Fruit fly (Drosophila melanogaster) whole organism, wandering third instar larva: ENCODE measurements around the gene AttD.

ENCODE experiments used
- CG9705 ChIP-seq: fragments of 200-800 bp; sonication (Bioruptor generic); optimal IDR thresholded peaks from 2 replicates; lab custom pipeline; 2018; ENCODE audit warnings: missing biosample characterization, mild to moderate bottlenecking, missing genetic modification characterization
- br ChIP-seq: fragments of 200-800 bp; sonication (Bioruptor generic); optimal IDR thresholded peaks from 2 replicates; lab custom pipeline; 2016; ENCODE audit warnings: missing biosample characterization, missing genetic modification characterization
- foxo ChIP-seq, 2 experiments: fragments of 200-800 bp; sonication (Bioruptor generic); optimal IDR thresholded peaks; 2 replicates in 1 of 2; 3 replicates in 1 of 2; lab custom pipeline; 2016 to 2017; ENCODE audit warnings: missing biosample characterization in 2 of 2, missing genetic modification characterization in 2 of 2
- psq ChIP-seq: fragments of 200-800 bp; sonication (Bioruptor generic); optimal IDR thresholded peaks from 3 replicates; lab custom pipeline; 2017; ENCODE audit warnings: missing biosample characterization, mild to moderate bottlenecking, missing genetic modification characterization, moderate library complexity

- TF ChIP-seq CG9705: no peak
- no peak for TF ChIP-seq br (GFP tag; lab: Kevin White, UChicago)
- no peak for TF ChIP-seq foxo (GFP tag; optimal IDR thresholded peaks at IDR 0.05; lab: Kevin White, UChicago)
- TF ChIP-seq psq (GFP tag; lab: Kevin White, UChicago): no peak
Observed at dm6 chr3R:17599695-17600094, 25.4 kb upstream of the AttD start.
